Worm (Caenorhabditis elegans) whole organism, L3 larva: Measurements from ENCODE around the gene ckb-2.

Experiments used
- ZK546.5 ChIP-seq: sonication (generic microtip); optimal IDR thresholded peaks from 2 replicates; lab custom pipeline; 2017; ENCODE audit warnings: missing biosample characterization, missing genetic modification characterization
- ama-1 ChIP-seq: fragments of 150-350 bp; optimal IDR thresholded peaks from 2 replicates; lab custom pipeline; 2018
- elt-3 ChIP-seq, 3 experiments: fragments of 150-350 bp in 1 of 3; sonication (generic microtip) in 2 of 3; optimal IDR thresholded peaks; 2 replicates in 2 of 3; 4 replicates in 1 of 3; lab custom pipeline; 2014 to 2017; ENCODE audit warnings: missing biosample characterization in 3 of 3, missing genetic modification characterization in 3 of 3
- fkh-10 ChIP-seq: sonication (generic microtip); optimal IDR thresholded peaks from 2 replicates; lab custom pipeline; 2017; ENCODE audit warnings: missing biosample characterization, missing genetic modification reagents, missing genetic modification characterization
- mdl-1 ChIP-seq: fragments of 150-350 bp; optimal IDR thresholded peaks from 2 replicates; lab custom pipeline; 2014; ENCODE audit warnings: missing biosample characterization, missing genetic modification characterization
- nhr-11 ChIP-seq: fragments of 150-350 bp; optimal IDR thresholded peaks from 2 replicates; lab custom pipeline; 2014; ENCODE audit warnings: missing biosample characterization, missing genetic modification characterization
- nhr-23 ChIP-seq: fragments of 150-350 bp; optimal IDR thresholded peaks from 2 replicates; lab custom pipeline; 2014; ENCODE audit warnings: missing biosample characterization, missing genetic modification reagents, missing genetic modification characterization
- nhr-237 ChIP-seq: fragments of 150-350 bp; optimal IDR thresholded peaks from 2 replicates; lab custom pipeline; 2014; ENCODE audit warnings: missing biosample characterization, missing genetic modification characterization
- nhr-67 ChIP-seq: fragments of 150-350 bp; optimal IDR thresholded peaks from 2 replicates; lab custom pipeline; 2014; ENCODE audit warnings: missing biosample characterization, missing genetic modification characterization
- snpc-4 ChIP-seq: fragments of 150-350 bp; optimal IDR thresholded peaks from 2 replicates; lab custom pipeline; 2014; ENCODE audit warnings: missing biosample characterization, missing genetic modification characterization
- zag-1 ChIP-seq: fragments of 150-350 bp; optimal IDR thresholded peaks from 2 replicates; lab custom pipeline; 2014; ENCODE audit warnings: missing biosample characterization, missing genetic modification characterization
- ztf-11 ChIP-seq: fragments of 150-350 bp; optimal IDR thresholded peaks from 2 replicates; lab custom pipeline; 2014; ENCODE audit warnings: missing biosample characterization, missing genetic modification characterization

ce11 chrIII:4384487-4384886 lies 16.7 kb downstream of the ckb-2 start, which contains the start of gene pals-28:
- TF ChIP-seq ztf-11 = no peak
- no peak for TF ChIP-seq elt-3 (tag; optimal IDR thresholded peaks at IDR 0.05; lab: Kevin White, UChicago)
- TF ChIP-seq mdl-1 (tag; lab: Kevin White, UChicago) = no peak
- no peak for TF ChIP-seq nhr-23 (tag; lab: Kevin White, UChicago)
- no peak for TF ChIP-seq snpc-4 (tag; lab: Kevin White, UChicago)
- no peak for TF ChIP-seq ZK546.5 (tag; lab: Kevin White, UChicago)
- TF ChIP-seq zag-1 = no peak
- no peak for TF ChIP-seq nhr-11 (tag; lab: Kevin White, UChicago)
- TF ChIP-seq ama-1 (lab: Kevin White, UChicago) = no peak
- no peak for TF ChIP-seq fkh-10
- no peak for TF ChIP-seq nhr-67 (tag; lab: Kevin White, UChicago)
- no peak for TF ChIP-seq nhr-237 (tag; lab: Kevin White, UChicago)
